Worm (Caenorhabditis elegans) whole organism, L4/young adult: ENCODE data around the gene T16G1.9.

Source experiments
- W03F9.2 ChIP-seq: fragments of 150-350 bp; optimal IDR thresholded peaks from 2 replicates; lab custom pipeline; 2014; ENCODE audit warnings: missing biosample characterization, missing genetic modification characterization
- dao-5 ChIP-seq: sonication (generic microtip); optimal IDR thresholded peaks from 2 replicates; lab custom pipeline; 2016; ENCODE audit warnings: missing genotype, missing genetic modification characterization, moderate library complexity, missing compliant biosample characterization
- him-1 ChIP-seq: sonication (generic microtip); optimal IDR thresholded peaks from 2 replicates; lab custom pipeline; 2016; ENCODE audit warnings: missing genotype, missing genetic modification reagents, missing genetic modification characterization, missing compliant biosample characterization

DNA sequence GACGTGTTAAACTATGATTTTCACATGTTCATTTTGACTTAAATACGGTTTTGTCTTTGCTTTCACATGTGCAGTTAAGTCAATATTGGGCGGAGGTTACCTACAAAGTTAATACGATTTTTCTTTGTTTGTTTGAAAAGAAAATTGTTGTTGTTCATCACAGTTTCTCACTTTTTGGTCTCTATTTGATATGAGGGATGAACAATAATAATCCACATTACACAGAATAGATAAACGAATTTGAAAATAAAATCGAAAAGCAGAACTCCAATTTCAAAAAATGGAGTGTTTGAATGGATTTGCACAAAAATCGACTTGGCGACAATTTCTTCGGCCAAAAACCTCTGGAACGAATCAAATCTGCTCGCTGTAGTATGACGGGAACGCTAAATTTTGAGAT lies 43.9 kb downstream of the T16G1.9 start, which contains the start of gene ttr-29:
- TF ChIP-seq him-1 (tag; lab: Kevin White, UChicago), result no peak
- TF ChIP-seq dao-5 (tag; lab: Kevin White, UChicago), result no peak
- no peak for TF ChIP-seq W03F9.2 (tag; lab: Kevin White, UChicago)
